Fruit fly (Drosophila melanogaster) whole organism, adult: ENCODE results near the gene Srp14.

Experiments used
- CG11617 ChIP-seq: fragments of 200-800 bp; sonication (Bioruptor generic); optimal IDR thresholded peaks from 2 replicates; lab custom pipeline; 2017; ENCODE audit warnings: mild to moderate bottlenecking, missing biosample characterization, missing genetic modification reagents, missing genetic modification characterization
- CG33017 ChIP-seq: fragments of 200-800 bp; sonication (Bioruptor generic); optimal IDR thresholded peaks from 2 replicates; lab custom pipeline; 2018; ENCODE audit warnings: missing biosample characterization, mild to moderate bottlenecking, missing genetic modification characterization, moderate library complexity
- CG5204 ChIP-seq: fragments of 200-800 bp; sonication (Bioruptor generic); optimal IDR thresholded peaks from 2 replicates; lab custom pipeline; 2016; ENCODE audit warnings: missing biosample characterization, missing genetic modification characterization

DNA sequence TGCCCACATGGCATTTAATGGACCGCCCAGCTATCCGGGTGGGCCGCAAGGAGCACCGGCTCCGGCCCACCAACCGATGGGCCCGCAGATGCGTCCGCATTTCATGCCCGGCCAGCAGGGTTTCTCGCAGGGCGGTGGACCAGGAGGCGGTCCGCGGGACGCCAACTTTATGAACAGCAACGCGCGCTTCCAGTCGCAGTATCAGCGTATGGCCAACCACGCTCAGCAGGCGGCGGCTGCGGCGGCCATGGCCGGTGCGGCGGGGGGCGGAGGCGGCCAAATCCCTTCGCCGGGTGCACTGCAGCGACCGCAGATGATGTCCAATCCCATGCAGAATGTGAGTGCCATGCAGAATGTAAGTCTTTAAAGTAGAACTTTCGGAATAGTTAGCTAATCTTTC, 28.3 kb downstream of the Srp14 start:
- TF ChIP-seq CG11617 (GFP tag; lab: Kevin White, UChicago) (no peak), CG5204 (GFP tag; lab: Kevin White, UChicago) (no peak), CG33017 (tag; lab: Kevin White, UChicago) (no peak)
